Worm (Caenorhabditis elegans): ENCODE results near the gene C41H7.2.

DNA sequence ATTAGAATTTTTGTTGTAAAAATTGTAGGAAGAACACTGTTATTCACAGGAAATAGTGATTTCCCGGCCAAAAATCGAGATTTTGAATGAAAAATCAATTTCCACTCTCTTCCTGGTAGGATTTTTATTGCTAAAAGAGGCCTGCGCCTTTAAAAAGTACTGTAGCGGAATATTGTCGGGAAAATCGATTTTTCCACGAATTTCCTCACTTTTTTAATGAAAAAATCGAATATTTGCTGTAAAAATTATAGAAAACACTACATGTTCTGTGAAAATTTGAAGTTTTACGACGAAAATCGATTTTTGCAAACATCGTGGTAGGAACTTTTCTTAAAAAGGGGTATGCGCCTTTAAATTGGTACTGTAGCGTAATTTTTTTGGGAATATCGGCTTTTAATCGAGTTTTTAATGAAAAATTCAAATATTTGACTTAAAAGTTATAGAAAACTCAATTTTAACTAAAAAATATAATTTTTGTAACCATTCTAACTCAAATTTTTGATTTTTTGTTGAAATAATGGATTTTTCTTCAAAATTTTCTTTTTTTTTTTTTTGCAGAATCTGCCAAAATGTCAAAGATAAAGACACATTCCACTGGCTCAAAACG, 41.8 kb downstream of the C41H7.2 start, which contains the start of gene lin-8:
- TF ChIP-seq dao-5 (tag; optimal IDR thresholded peaks at IDR 0.05) (no peak), him-1 (tag; optimal IDR thresholded peaks at IDR 0.05) (no peak), W03F9.2 (tag; optimal IDR thresholded peaks at IDR 0.05) (no peak)

Measured in whole organism, L4/young adult.